Worm (Caenorhabditis elegans) whole organism, L2 larva: ENCODE results near the gene ZK105.3.

ENCODE experiments used
- ama-1 ChIP-seq: fragments of 150-350 bp; optimal IDR thresholded peaks from 2 replicates; lab custom pipeline; 2018; ENCODE audit warnings: inconsistent platforms
- lsy-2 ChIP-seq, 2 experiments: fragments of 150-350 bp in 1 of 2; sonication (generic microtip) in 1 of 2; optimal IDR thresholded peaks; 2 replicates each; lab custom pipeline; 2014 to 2017; ENCODE audit warnings: missing biosample characterization in 2 of 2, missing genetic modification characterization in 2 of 2
- nhr-23 ChIP-seq: fragments of 150-350 bp; optimal IDR thresholded peaks from 2 replicates; lab custom pipeline; 2014; ENCODE audit warnings: missing biosample characterization, missing genetic modification reagents, missing genetic modification characterization
- snpc-4 ChIP-seq: fragments of 150-350 bp; optimal IDR thresholded peaks from 2 replicates; lab custom pipeline; 2014; ENCODE audit warnings: missing biosample characterization, missing genetic modification characterization
- unc-62 ChIP-seq: fragments of 150-350 bp; optimal IDR thresholded peaks from 2 replicates; lab custom pipeline; 2014; ENCODE audit warnings: missing biosample characterization, missing genetic modification reagents, missing genetic modification characterization

ce11 chrV:7693394-7693793, 3.5 kb upstream of the ZK105.3 start, which contains the start of gene C12D5.10:
- TF ChIP-seq ama-1 (lab: Kevin White, UChicago) (no peak), unc-62 (no peak), lsy-2 (tag; optimal IDR thresholded peaks at IDR 0.05; lab: Kevin White, UChicago) (no peak), snpc-4 (tag; lab: Kevin White, UChicago) (no peak), nhr-23 (tag; lab: Kevin White, UChicago) (no peak)
